Worm (Caenorhabditis elegans): Measurements from ENCODE around the gene C50B6.7.

The C50B6.7 gene

DNA sequence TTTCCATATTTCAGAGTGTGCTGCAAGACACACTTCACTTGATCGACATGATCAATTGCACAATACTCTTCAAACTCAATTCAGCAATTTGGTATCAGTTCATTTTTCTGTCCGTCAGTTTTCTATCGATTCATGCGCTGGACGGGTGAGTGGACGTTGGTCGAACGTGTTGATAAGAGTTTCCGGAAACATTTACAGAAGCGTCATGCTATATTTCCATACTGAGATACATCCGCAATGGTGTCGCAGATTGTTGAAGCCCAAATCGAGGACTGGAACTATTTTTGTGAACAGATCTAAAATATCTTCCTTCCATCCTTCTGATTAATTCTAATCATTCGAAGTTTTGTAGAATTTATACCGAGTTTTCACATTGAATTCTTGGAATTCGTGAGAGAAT lies 44.9 kb upstream of the C50B6.7 start:
- TF ChIP-seq snpc-4 (tag; optimal IDR thresholded peaks at IDR 0.05) (no peak), hlh-1 (tag; optimal IDR thresholded peaks at IDR 0.05) (no peak), unc-39 (tag; optimal IDR thresholded peaks at IDR 0.05) (no peak), elt-1 (tag; optimal IDR thresholded peaks at IDR 0.05; ENCODE audit: borderline replicate concordance, insufficient read depth) (no peak), ces-1 (GFP tag; optimal IDR thresholded peaks at IDR 0.05) (no peak), lin-32 (GFP tag; optimal IDR thresholded peaks at IDR 0.05) (no peak), unc-120 (tag; optimal IDR thresholded peaks at IDR 0.05; ENCODE audit: poor library complexity, severe bottlenecking) (no peak)

DNA sequence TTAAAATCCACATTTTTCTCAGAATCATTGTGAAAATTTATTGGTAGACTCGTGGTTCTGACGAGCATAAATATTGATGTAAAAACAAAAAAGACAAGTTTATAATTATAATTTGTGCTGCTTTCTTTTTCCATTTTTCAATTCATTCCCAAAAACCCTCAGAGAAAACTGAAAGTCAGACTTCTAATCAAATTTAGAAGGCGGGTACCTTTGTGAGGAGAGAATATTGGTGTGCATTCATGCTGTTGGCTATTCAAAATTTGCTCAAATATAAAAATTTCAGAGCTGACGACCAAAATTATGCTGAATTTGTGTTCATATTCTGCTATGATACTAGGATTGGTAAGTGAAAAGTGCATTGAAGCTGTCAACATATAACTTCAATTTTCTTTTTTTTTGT lies 42.2 kb upstream of the C50B6.7 start, which contains the start of gene srx-125:
Gene srx-125 (plus strand): TSS at position 301 of the 400 bp plus-strand sequence.
- TF ChIP-seq ceh-43 (GFP tag; optimal IDR thresholded peaks at IDR 0.05) (no peak), sptf-1 (tag; optimal IDR thresholded peaks at IDR 0.05) (no peak), nhr-2 (tag; optimal IDR thresholded peaks at IDR 0.05) (no peak), mep-1 (tag; optimal IDR thresholded peaks at IDR 0.05) (no peak), lin-32 (GFP tag; optimal IDR thresholded peaks at IDR 0.05) (no peak), nhr-76 (tag; optimal IDR thresholded peaks at IDR 0.05) (no peak), tbx-8 (GFP tag; optimal IDR thresholded peaks at IDR 0.05) (no peak), nhr-28 (tag; optimal IDR thresholded peaks at IDR 0.05) (no peak), pha-4 (tag; optimal IDR thresholded peaks at IDR 0.05) (no peak), zip-8 (tag; optimal IDR thresholded peaks at IDR 0.05) (no peak), ces-1 (GFP tag; optimal IDR thresholded peaks at IDR 0.05) (no peak), M03D4.4 (tag; optimal IDR thresholded peaks at IDR 0.05) (no peak), unc-39 (tag; optimal IDR thresholded peaks at IDR 0.05) (no peak), ztf-11 (tag; optimal IDR thresholded peaks at IDR 0.05) (no peak), nhr-12 (tag; optimal IDR thresholded peaks at IDR 0.05) (no peak), cnd-1 (tag; optimal IDR thresholded peaks at IDR 0.05) (no peak), ceh-39 (tag; optimal IDR thresholded peaks at IDR 0.05) (no peak)

DNA sequence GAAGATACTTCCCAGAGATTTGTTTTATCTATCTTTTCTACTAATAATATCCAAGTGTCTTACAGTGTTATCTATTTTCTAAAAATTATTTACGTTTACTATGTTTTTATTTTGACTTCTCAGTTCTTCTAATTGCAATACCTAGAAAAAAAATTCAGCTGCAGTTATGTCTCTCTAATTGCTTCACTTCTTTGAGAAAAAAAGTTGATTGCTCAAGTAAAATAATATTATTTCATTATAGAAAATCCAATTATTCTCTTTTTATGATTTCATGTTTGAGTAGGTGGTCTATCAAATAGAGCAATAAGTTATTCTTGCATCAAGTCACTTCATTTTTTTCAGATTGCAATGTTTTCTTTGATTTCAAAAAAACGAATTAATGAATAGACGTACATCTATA lies 41.7 kb upstream of the C50B6.7 start:
- no peak for TF ChIP-seq ztf-11 (tag; optimal IDR thresholded peaks at IDR 0.05)
- TF ChIP-seq ceh-43 (GFP tag; optimal IDR thresholded peaks at IDR 0.05), result no peak
- no peak for TF ChIP-seq ceh-39 (tag; optimal IDR thresholded peaks at IDR 0.05)
- TF ChIP-seq cnd-1 (tag; optimal IDR thresholded peaks at IDR 0.05), result no peak
- no peak for TF ChIP-seq lsy-2 (tag; optimal IDR thresholded peaks at IDR 0.05)
- TF ChIP-seq unc-39 (tag; optimal IDR thresholded peaks at IDR 0.05), result no peak
- TF ChIP-seq mls-2 (tag; optimal IDR thresholded peaks at IDR 0.05), result no peak
- TF ChIP-seq lin-32 (GFP tag; optimal IDR thresholded peaks at IDR 0.05), result no peak
- no peak for TF ChIP-seq nhr-237 (tag; optimal IDR thresholded peaks at IDR 0.05)
- no peak for TF ChIP-seq hlh-1 (tag; optimal IDR thresholded peaks at IDR 0.05)
- TF ChIP-seq unc-120 (tag; optimal IDR thresholded peaks at IDR 0.05; ENCODE audit: poor library complexity, severe bottlenecking), result no peak
- TF ChIP-seq lin-13 (tag; optimal IDR thresholded peaks at IDR 0.05), result no peak
- no peak for TF ChIP-seq tbx-8 (GFP tag; optimal IDR thresholded peaks at IDR 0.05)

DNA sequence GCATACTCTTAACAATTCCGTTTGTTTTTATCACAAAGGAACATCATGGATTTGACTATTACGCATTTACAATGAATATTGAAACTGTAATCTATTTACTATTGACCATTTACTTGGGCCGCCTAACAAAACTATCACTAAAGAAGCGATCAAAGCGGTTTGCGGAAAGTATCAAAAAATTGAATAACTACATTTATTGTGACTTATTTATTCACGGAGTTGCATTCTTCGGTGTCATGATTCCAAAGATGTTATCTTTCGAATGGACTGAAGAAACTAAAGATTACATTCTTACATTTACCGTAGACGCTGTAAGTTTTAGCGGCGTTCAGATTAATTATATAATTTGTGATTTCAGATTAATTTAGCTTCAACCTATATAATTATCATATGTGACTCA lies 39.4 kb upstream of the C50B6.7 start:
- no peak for TF ChIP-seq snpc-4 (tag; optimal IDR thresholded peaks at IDR 0.05)
- no peak for TF ChIP-seq blmp-1 (tag; optimal IDR thresholded peaks at IDR 0.05)
- no peak for TF ChIP-seq elt-3 (tag; optimal IDR thresholded peaks at IDR 0.05)
- TF ChIP-seq M03D4.4 (tag; optimal IDR thresholded peaks at IDR 0.05), result no peak
- TF ChIP-seq bed-3 (GFP tag; optimal IDR thresholded peaks at IDR 0.05), result no peak
- TF ChIP-seq mls-2 (tag; optimal IDR thresholded peaks at IDR 0.05), result no peak
- no peak for TF ChIP-seq ceh-43 (GFP tag; optimal IDR thresholded peaks at IDR 0.05)
- no peak for TF ChIP-seq mep-1 (tag; optimal IDR thresholded peaks at IDR 0.05)
- no peak for TF ChIP-seq nhr-2 (tag; optimal IDR thresholded peaks at IDR 0.05)
- no peak for TF ChIP-seq drap-1 (GFP tag; optimal IDR thresholded peaks at IDR 0.05)
- TF ChIP-seq unc-120 (tag; optimal IDR thresholded peaks at IDR 0.05; ENCODE audit: poor library complexity, severe bottlenecking), result no peak
- TF ChIP-seq tbx-8 (GFP tag; optimal IDR thresholded peaks at IDR 0.05), result no peak
- no peak for TF ChIP-seq nhr-28 (tag; optimal IDR thresholded peaks at IDR 0.05)
- no peak for TF ChIP-seq lin-32 (GFP tag; optimal IDR thresholded peaks at IDR 0.05)
- no peak for TF ChIP-seq ces-1 (GFP tag; optimal IDR thresholded peaks at IDR 0.05)
- no peak for TF ChIP-seq nhr-12 (tag; optimal IDR thresholded peaks at IDR 0.05)
- TF ChIP-seq zip-8 (tag; optimal IDR thresholded peaks at IDR 0.05), result no peak
- no peak for TF ChIP-seq ztf-11 (tag; optimal IDR thresholded peaks at IDR 0.05)
- TF ChIP-seq lin-13 (tag; optimal IDR thresholded peaks at IDR 0.05), result no peak

DNA sequence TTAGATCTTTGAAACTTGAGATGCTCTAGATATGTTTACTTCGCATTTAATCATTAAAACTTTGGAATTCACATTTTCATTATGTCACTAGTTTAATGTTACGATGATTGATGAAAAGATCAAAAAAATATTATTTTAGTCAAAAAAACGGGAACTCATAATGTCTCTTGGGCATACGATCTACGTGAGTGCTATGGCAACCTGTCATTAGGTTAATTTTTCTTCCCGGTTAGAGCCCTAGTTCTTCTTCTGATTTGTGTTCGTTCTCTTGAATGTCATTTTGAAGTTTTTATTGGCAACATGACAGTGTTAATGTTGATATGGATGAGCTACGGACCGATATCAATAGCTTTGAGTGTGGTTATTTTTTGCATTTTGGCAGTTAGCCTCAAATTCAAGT lies 38.6 kb upstream of the C50B6.7 start, which contains the start of gene srg-46:
Gene srg-46 (plus strand): TSS at position 301 of the 400 bp plus-strand sequence.
- TF ChIP-seq nhr-237 (tag; optimal IDR thresholded peaks at IDR 0.05), result no peak

DNA sequence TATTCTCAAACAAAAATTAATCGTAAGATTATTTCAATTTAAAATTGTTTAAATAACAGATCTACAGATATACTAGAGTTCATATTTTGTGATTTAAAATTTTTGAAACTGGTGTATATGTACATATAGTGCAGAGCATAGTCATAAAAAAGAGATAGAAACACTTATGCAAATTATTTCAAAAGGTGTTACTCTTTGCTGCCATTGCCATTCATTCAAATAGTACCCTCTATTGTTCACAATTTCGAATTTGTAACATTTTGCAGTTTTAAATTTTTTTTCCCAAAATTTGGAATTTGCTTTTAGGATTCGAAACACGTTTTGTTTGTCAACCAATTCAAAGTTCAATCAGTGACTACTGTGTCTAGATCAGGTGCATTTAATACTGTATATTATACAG lies 35.5 kb upstream of the C50B6.7 start, which contains the start of gene F32H5.4:
Gene F32H5.4 (plus strand): TSS at position 301 of the 400 bp plus-strand sequence.
- TF ChIP-seq ceh-39 (tag; optimal IDR thresholded peaks at IDR 0.05) (no peak), unc-120 (tag; optimal IDR thresholded peaks at IDR 0.05; ENCODE audit: poor library complexity, severe bottlenecking) (no peak), mls-2 (tag; optimal IDR thresholded peaks at IDR 0.05) (no peak), elt-1 (tag; optimal IDR thresholded peaks at IDR 0.05; ENCODE audit: borderline replicate concordance, insufficient read depth) (no peak), sptf-1 (tag; optimal IDR thresholded peaks at IDR 0.05) (no peak), unc-39 (tag; optimal IDR thresholded peaks at IDR 0.05) (no peak), zip-8 (tag; optimal IDR thresholded peaks at IDR 0.05) (no peak), unc-62 (GFP tag; optimal IDR thresholded peaks at IDR 0.05) (no peak), drap-1 (GFP tag; optimal IDR thresholded peaks at IDR 0.05) (no peak)

Measured in whole organism, mixed stage, embryonic.